Worm (Caenorhabditis elegans) whole organism, L2 larva: ENCODE results near the gene erp-44.2.

Experiments used
- C34F6.9 ChIP-seq: fragments of 150-350 bp; optimal IDR thresholded peaks from 2 replicates; lab custom pipeline; 2014; ENCODE audit warnings: missing biosample characterization, missing genetic modification characterization
- F13H6.1 ChIP-seq: sonication (generic microtip); optimal IDR thresholded peaks from 2 replicates; lab custom pipeline; 2016; ENCODE audit warnings: missing genetic modification characterization, missing compliant biosample characterization
- R02D3.7 ChIP-seq: fragments of 150-350 bp; optimal IDR thresholded peaks from 2 replicates; lab custom pipeline; 2014; ENCODE audit warnings: missing biosample characterization, missing genetic modification characterization
- Y55F3AM.14 ChIP-seq: fragments of 200-800 bp; sonication (Bioruptor generic); optimal IDR thresholded peaks from 2 replicates; lab custom pipeline; 2018; ENCODE audit warnings: mild to moderate bottlenecking, missing genetic modification characterization, missing compliant biosample characterization
- ZK546.5 ChIP-seq: sonication (generic microtip); optimal IDR thresholded peaks from 2 replicates; lab custom pipeline; 2017; ENCODE audit warnings: missing biosample characterization, missing genetic modification characterization
- alr-1 ChIP-seq: fragments of 150-350 bp; optimal IDR thresholded peaks from 2 replicates; lab custom pipeline; 2014; ENCODE audit warnings: missing biosample characterization, missing genetic modification characterization
- aly-2 ChIP-seq: fragments of 150-350 bp; optimal IDR thresholded peaks from 2 replicates; lab custom pipeline; 2014; ENCODE audit warnings: missing biosample characterization, missing genetic modification characterization
- blmp-1 ChIP-seq: sonication (generic microtip); optimal IDR thresholded peaks from 2 replicates; lab custom pipeline; 2017; ENCODE audit warnings: missing genetic modification characterization, mild to moderate bottlenecking, missing compliant biosample characterization, antibody characterized with exemption, moderate library complexity; ENCODE audit not compliant: insufficient read depth
- ceh-16 ChIP-seq: fragments of 150-350 bp; optimal IDR thresholded peaks from 2 replicates; lab custom pipeline; 2014; ENCODE audit warnings: missing biosample characterization, missing genetic modification characterization
- ceh-82 ChIP-seq: fragments of 150-350 bp; optimal IDR thresholded peaks from 2 replicates; lab custom pipeline; 2014; ENCODE audit warnings: missing biosample characterization, missing genetic modification characterization
- crh-2 ChIP-seq: sonication (generic microtip); optimal IDR thresholded peaks from 2 replicates; lab custom pipeline; 2017; ENCODE audit warnings: missing biosample characterization, missing genetic modification characterization
- dmd-4 ChIP-seq: sonication (generic microtip); optimal IDR thresholded peaks from 2 replicates; lab custom pipeline; 2017; ENCODE audit warnings: missing biosample characterization, missing genetic modification characterization
- egl-27 ChIP-seq: sonication (generic microtip); optimal IDR thresholded peaks from 3 replicates; lab custom pipeline; 2017; ENCODE audit warnings: missing biosample characterization, missing genetic modification reagents, missing genetic modification characterization
- elt-1 ChIP-seq: fragments of 150-350 bp; optimal IDR thresholded peaks from 2 replicates; lab custom pipeline; 2014; ENCODE audit warnings: missing biosample characterization, missing genetic modification characterization
- fos-1 ChIP-seq: fragments of 150-350 bp; optimal IDR thresholded peaks from 2 replicates; lab custom pipeline; 2014; ENCODE audit warnings: missing biosample characterization, missing genetic modification characterization
- lin-11 ChIP-seq: fragments of 150-350 bp; sonication (generic microtip); optimal IDR thresholded peaks from 2 replicates; lab custom pipeline; 2014; ENCODE audit warnings: missing biosample characterization, missing genetic modification characterization, inconsistent platforms, mixed read lengths
- lin-13 ChIP-seq: fragments of 150-350 bp; optimal IDR thresholded peaks from 2 replicates; lab custom pipeline; 2014; ENCODE audit warnings: missing biosample characterization, missing genetic modification reagents, missing genetic modification characterization
- lin-39 ChIP-seq: fragments of 150-350 bp; optimal IDR thresholded peaks from 2 replicates; lab custom pipeline; 2014; ENCODE audit warnings: missing biosample characterization, missing genetic modification reagents, missing genetic modification characterization
- lsy-2 ChIP-seq, 2 experiments: fragments of 150-350 bp in 1 of 2; sonication (generic microtip) in 1 of 2; optimal IDR thresholded peaks; 2 replicates each; lab custom pipeline; 2014 to 2017; ENCODE audit warnings: missing biosample characterization in 2 of 2, missing genetic modification characterization in 2 of 2
- mab-5 ChIP-seq: fragments of 150-350 bp; optimal IDR thresholded peaks from 2 replicates; lab custom pipeline; 2014; ENCODE audit warnings: missing biosample characterization, missing genetic modification characterization
- mdl-1 ChIP-seq, 2 experiments: fragments of 150-350 bp in 1 of 2; sonication (generic microtip) in 1 of 2; optimal IDR thresholded peaks; 2 replicates each; lab custom pipeline; 2017; ENCODE audit warnings: missing biosample characterization in 2 of 2, missing genetic modification characterization in 2 of 2
- nhr-11 ChIP-seq: fragments of 150-350 bp; optimal IDR thresholded peaks from 2 replicates; lab custom pipeline; 2014; ENCODE audit warnings: missing biosample characterization, missing genetic modification characterization
- nhr-12 ChIP-seq: fragments of 150-350 bp; optimal IDR thresholded peaks from 2 replicates; lab custom pipeline; 2014; ENCODE audit warnings: missing biosample characterization, missing genetic modification characterization
- nhr-129 ChIP-seq: fragments of 150-350 bp; optimal IDR thresholded peaks from 2 replicates; lab custom pipeline; 2014; ENCODE audit warnings: missing biosample characterization, missing genetic modification characterization
- nhr-21 ChIP-seq: fragments of 150-350 bp; optimal IDR thresholded peaks from 2 replicates; lab custom pipeline; 2014; ENCODE audit warnings: missing biosample characterization, missing genetic modification characterization
- nhr-23 ChIP-seq: fragments of 150-350 bp; optimal IDR thresholded peaks from 2 replicates; lab custom pipeline; 2014; ENCODE audit warnings: missing biosample characterization, missing genetic modification reagents, missing genetic modification characterization
- nhr-237 ChIP-seq: fragments of 150-350 bp; optimal IDR thresholded peaks from 2 replicates; lab custom pipeline; 2014; ENCODE audit warnings: missing biosample characterization, missing genetic modification characterization
- nhr-25 ChIP-seq: fragments of 150-350 bp; sonication (generic microtip); optimal IDR thresholded peaks from 3 replicates; lab custom pipeline; 2014; ENCODE audit warnings: missing biosample characterization, missing genetic modification characterization
- nhr-6 ChIP-seq: fragments of 150-350 bp; optimal IDR thresholded peaks from 2 replicates; lab custom pipeline; 2014; ENCODE audit warnings: missing biosample characterization, missing genetic modification characterization
- nhr-77 ChIP-seq: fragments of 150-350 bp; optimal IDR thresholded peaks from 2 replicates; lab custom pipeline; 2014; ENCODE audit warnings: missing biosample characterization, missing genetic modification characterization
- peb-1 ChIP-seq: fragments of 150-350 bp; optimal IDR thresholded peaks from 2 replicates; lab custom pipeline; 2014; ENCODE audit warnings: missing biosample characterization, missing genetic modification characterization
- sem-4 ChIP-seq: fragments of 150-350 bp; optimal IDR thresholded peaks from 2 replicates; lab custom pipeline; 2014; ENCODE audit warnings: missing biosample characterization, missing genetic modification reagents, missing genetic modification characterization
- skn-1 ChIP-seq: sonication (generic microtip); optimal IDR thresholded peaks from 2 replicates; lab custom pipeline; 2017; ENCODE audit warnings: missing biosample characterization, missing genetic modification characterization
- sma-3 ChIP-seq: sonication (generic microtip); optimal IDR thresholded peaks from 2 replicates; lab custom pipeline; 2016; ENCODE audit warnings: missing genetic modification reagents, missing genetic modification characterization, missing compliant biosample characterization
- sma-9 ChIP-seq, 2 experiments: fragments of 150-350 bp in 1 of 2; sonication (generic microtip) in 1 of 2; optimal IDR thresholded peaks; 2 replicates each; lab custom pipeline; 2014 to 2016; ENCODE audit warnings: missing genetic modification characterization in 2 of 2, mild to moderate bottlenecking in 1 of 2, missing biosample characterization in 1 of 2, missing compliant biosample characterization in 1 of 2, missing genetic modification reagents in 1 of 2, moderate library complexity in 1 of 2
- snpc-4 ChIP-seq: fragments of 150-350 bp; optimal IDR thresholded peaks from 2 replicates; lab custom pipeline; 2014; ENCODE audit warnings: missing biosample characterization, missing genetic modification characterization
- unc-39 ChIP-seq: fragments of 150-350 bp; optimal IDR thresholded peaks from 2 replicates; lab custom pipeline; 2014; ENCODE audit warnings: missing biosample characterization, missing genetic modification characterization
- unc-55 ChIP-seq: fragments of 150-350 bp; sonication (generic microtip); optimal IDR thresholded peaks from 3 replicates; lab custom pipeline; 2014; ENCODE audit warnings: missing biosample characterization, missing genetic modification reagents, missing genetic modification characterization
- unc-62 ChIP-seq: fragments of 150-350 bp; optimal IDR thresholded peaks from 2 replicates; lab custom pipeline; 2014; ENCODE audit warnings: missing biosample characterization, missing genetic modification reagents, missing genetic modification characterization
- zag-1 ChIP-seq: fragments of 150-350 bp; optimal IDR thresholded peaks from 2 replicates; lab custom pipeline; 2014; ENCODE audit warnings: missing biosample characterization, missing genetic modification characterization
- ztf-1 ChIP-seq: fragments of 200-800 bp; sonication (Bioruptor generic); conservative IDR thresholded peaks from 2 replicates; pipeline ENCODE4 v1.3.6; 2022; ENCODE audit warnings: missing genetic modification characterization, missing compliant biosample characterization
- ztf-11 ChIP-seq: sonication (generic microtip); optimal IDR thresholded peaks from 2 replicates; lab custom pipeline; 2017; ENCODE audit warnings: missing biosample characterization, missing genetic modification characterization
- ztf-4 ChIP-seq: fragments of 150-350 bp; optimal IDR thresholded peaks from 2 replicates; lab custom pipeline; 2014; ENCODE audit warnings: missing biosample characterization, missing genetic modification characterization

Gene erp-44.2

DNA sequence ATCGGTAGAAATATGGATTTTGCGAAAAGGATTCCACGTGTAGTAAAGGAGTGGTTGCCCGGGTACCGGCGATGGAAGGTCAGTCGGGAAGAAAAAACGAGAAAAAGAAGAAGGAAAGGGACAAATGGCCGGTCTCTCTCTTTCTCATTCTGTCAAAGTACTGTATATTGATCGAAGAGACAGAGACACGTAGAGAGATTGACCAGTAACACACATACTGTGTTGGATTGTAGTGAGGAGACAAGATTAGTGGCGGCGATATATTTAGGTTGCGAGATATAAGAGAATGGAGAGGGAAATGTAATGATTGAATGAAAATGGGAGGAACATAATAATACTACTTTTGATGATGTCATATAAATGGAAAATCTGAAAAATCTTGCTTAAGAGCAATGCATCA, 1.6 kb upstream of the erp-44.2 start:
- TF ChIP-seq nhr-129 (tag; lab: Kevin White, UChicago), result peak; percentile 29
- TF ChIP-seq lin-39 (tag; lab: Kevin White, UChicago), result no peak
- TF ChIP-seq nhr-11, result no peak
- peak; percentile 44 for TF ChIP-seq nhr-25 (tag; lab: Kevin White, UChicago)
- TF ChIP-seq mdl-1 (tag; optimal IDR thresholded peaks at IDR 0.05; lab: Kevin White, UChicago), result no peak
- no peak for TF ChIP-seq nhr-6 (tag; lab: Kevin White, UChicago)
- TF ChIP-seq F13H6.1 (tag; lab: Kevin White, UChicago), result no peak
- no peak for TF ChIP-seq egl-27 (tag; lab: Kevin White, UChicago)
- TF ChIP-seq ztf-1 (GFP tag; lab: Robert Waterston, UW), result no peak
- no peak for TF ChIP-seq ztf-11 (tag; lab: Kevin White, UChicago)
- no peak for TF ChIP-seq sma-9 (GFP tag; optimal IDR thresholded peaks at IDR 0.05; lab: Kevin White, UChicago)
- TF ChIP-seq sma-9 (tag; optimal IDR thresholded peaks at IDR 0.05; lab: Kevin White, UChicago), result no peak
- no peak for TF ChIP-seq unc-62 (GFP tag; lab: Kevin White, UChicago)
- TF ChIP-seq C34F6.9, result peak; percentile 8
- TF ChIP-seq sma-3 (GFP tag; lab: Kevin White, UChicago), result peak; percentile 19
- TF ChIP-seq nhr-23 (tag; lab: Kevin White, UChicago), result no peak
- no peak for TF ChIP-seq snpc-4 (tag; lab: Kevin White, UChicago)
- no peak for TF ChIP-seq nhr-237 (tag; lab: Kevin White, UChicago)
- no peak for TF ChIP-seq sem-4 (tag; lab: Kevin White, UChicago)
- no peak for TF ChIP-seq aly-2
- TF ChIP-seq skn-1 (tag; lab: Kevin White, UChicago), result no peak
- no peak for TF ChIP-seq mab-5 (tag; lab: Kevin White, UChicago)
- no peak for TF ChIP-seq alr-1 (tag; lab: Kevin White, UChicago)
- TF ChIP-seq fos-1 (tag; lab: Kevin White, UChicago), result peak; percentile 6
- peak; percentile 4 for TF ChIP-seq nhr-21 (tag; lab: Kevin White, UChicago)
- TF ChIP-seq blmp-1, result peak; percentile 39
- no peak for TF ChIP-seq zag-1 (tag; lab: Kevin White, UChicago)
- TF ChIP-seq lin-13 (GFP tag; lab: Kevin White, UChicago), result no peak
- no peak for TF ChIP-seq dmd-4 (tag; lab: Kevin White, UChicago)
- TF ChIP-seq nhr-77, result no peak
- no peak for TF ChIP-seq lin-11
- TF ChIP-seq lsy-2 (tag; optimal IDR thresholded peaks at IDR 0.05; lab: Kevin White, UChicago), result peak in 1 of 2 experiments; percentile 38
- TF ChIP-seq R02D3.7, result no peak
- TF ChIP-seq crh-2 (tag; lab: Kevin White, UChicago), result no peak
- TF ChIP-seq ztf-4 (tag; lab: Kevin White, UChicago), result no peak
- TF ChIP-seq ceh-16, result no peak

DNA sequence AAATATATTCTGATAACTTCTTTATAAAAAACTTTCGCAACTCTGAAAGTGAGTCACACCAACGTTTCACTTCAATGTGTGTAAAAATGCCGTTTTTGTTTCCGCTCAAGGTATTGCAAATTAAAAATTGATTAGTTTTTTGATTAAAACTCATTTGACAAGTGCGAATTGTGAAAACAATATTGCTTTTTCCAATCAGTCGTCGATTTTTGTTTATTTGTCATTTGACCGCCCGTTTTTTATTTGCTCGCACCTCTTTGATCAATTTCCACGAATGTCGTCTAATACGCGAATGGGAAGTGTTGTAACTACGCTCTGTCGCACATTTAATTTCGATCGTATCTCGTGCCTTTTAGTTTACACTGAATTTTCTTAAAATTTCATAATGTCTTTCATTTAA, 4.3 kb downstream of the erp-44.2 start, which contains the start of gene mvb-12:
Gene mvb-12, plus strand, starts transcription at position 375 of the 400 bp plus-strand sequence.
- TF ChIP-seq lsy-2 (tag; optimal IDR thresholded peaks at IDR 0.05; lab: Kevin White, UChicago), result peak in 1 of 2 experiments; percentile 54
- no peak for TF ChIP-seq blmp-1
- no peak for TF ChIP-seq zag-1 (tag; lab: Kevin White, UChicago)
- no peak for TF ChIP-seq snpc-4 (tag; lab: Kevin White, UChicago)
- no peak for TF ChIP-seq sma-3 (GFP tag; lab: Kevin White, UChicago)
- no peak for TF ChIP-seq ztf-11 (tag; lab: Kevin White, UChicago)
- TF ChIP-seq sem-4 (tag; lab: Kevin White, UChicago), result no peak
- TF ChIP-seq crh-2 (tag; lab: Kevin White, UChicago), result peak; percentile 21
- TF ChIP-seq ZK546.5 (tag; lab: Kevin White, UChicago), result no peak
- no peak for TF ChIP-seq Y55F3AM.14 (GFP tag; lab: Kevin White, UChicago)
- TF ChIP-seq lin-13 (GFP tag; lab: Kevin White, UChicago), result no peak
- peak; percentile 43 for TF ChIP-seq nhr-129 (tag; lab: Kevin White, UChicago)
- TF ChIP-seq elt-1, result no peak
- TF ChIP-seq fos-1 (tag; lab: Kevin White, UChicago), result peak; percentile 37
- TF ChIP-seq ceh-82 (tag; lab: Kevin White, UChicago), result no peak
- TF ChIP-seq lin-39 (tag; lab: Kevin White, UChicago), result no peak
- no peak for TF ChIP-seq nhr-6 (tag; lab: Kevin White, UChicago)
- TF ChIP-seq mab-5 (tag; lab: Kevin White, UChicago), result no peak
- TF ChIP-seq F13H6.1 (tag; lab: Kevin White, UChicago), result no peak
- TF ChIP-seq nhr-23 (tag; lab: Kevin White, UChicago), result no peak
- TF ChIP-seq peb-1 (tag; lab: Kevin White, UChicago), result no peak
- TF ChIP-seq alr-1 (tag; lab: Kevin White, UChicago), result no peak
- TF ChIP-seq nhr-12 (tag; lab: Kevin White, UChicago), result no peak
- TF ChIP-seq dmd-4 (tag; lab: Kevin White, UChicago), result no peak
- no peak for TF ChIP-seq egl-27 (tag; lab: Kevin White, UChicago)
- TF ChIP-seq unc-39 (tag; lab: Kevin White, UChicago), result no peak
- no peak for TF ChIP-seq aly-2
- no peak for TF ChIP-seq nhr-77
- peak; percentile 43 for TF ChIP-seq C34F6.9
- TF ChIP-seq R02D3.7, result no peak
- TF ChIP-seq nhr-11, result no peak
- peak; percentile 40 for TF ChIP-seq unc-55 (GFP tag; lab: Kevin White, UChicago)
- TF ChIP-seq mdl-1 (tag; optimal IDR thresholded peaks at IDR 0.05; lab: Kevin White, UChicago), result no peak
